Worm (Caenorhabditis elegans) whole organism, L1 larva: ENCODE data around the gene K08B12.3.
A peak's percentile ranks its signal among the peaks of the same experiment; 100 is the strongest.

ENCODE experiments used
- alr-1 ChIP-seq: fragments of 200-800 bp; sonication (Bioruptor generic); optimal IDR thresholded peaks from 2 replicates; lab custom pipeline; 2018; ENCODE audit warnings: borderline replicate concordance, mild to moderate bottlenecking, missing genetic modification characterization, missing compliant biosample characterization
- blmp-1 ChIP-seq: fragments of 150-350 bp; optimal IDR thresholded peaks from 2 replicates; lab custom pipeline; 2014; ENCODE audit warnings: missing biosample characterization, missing genetic modification characterization
- ceh-63 ChIP-seq: fragments of 200-800 bp; sonication (Bioruptor generic); optimal IDR thresholded peaks from 2 replicates; lab custom pipeline; 2018; ENCODE audit warnings: mild to moderate bottlenecking, missing genetic modification characterization, missing compliant biosample characterization
- ceh-82 ChIP-seq, 3 experiments: fragments of 150-350 bp in 1 of 3; sonication (generic microtip) in 2 of 3; optimal IDR thresholded peaks; 2 replicates each; lab custom pipeline; 2014 to 2017; ENCODE audit warnings: missing biosample characterization in 3 of 3, missing genetic modification characterization in 3 of 3
- ceh-88 ChIP-seq: fragments of 200-800 bp; sonication (Bioruptor generic); IDR thresholded peaks from 2 replicates; pipeline ENCODE4 v1.3.6; 2022; ENCODE audit warnings: missing genetic modification characterization, missing compliant biosample characterization
- ces-1 ChIP-seq: fragments of 150-350 bp; optimal IDR thresholded peaks from 2 replicates; lab custom pipeline; 2014; ENCODE audit warnings: missing biosample characterization, missing genetic modification reagents, missing genetic modification characterization
- efl-1 ChIP-seq, 4 experiments: fragments of 150-350 bp; optimal IDR thresholded peaks in 3 of 4; peaks in 1 of 4; 1 replicate in 1 of 4; 2 replicates in 3 of 4; lab custom pipeline; 2014; ENCODE audit warnings: missing biosample characterization in 2 of 4, missing genetic modification characterization in 2 of 4, missing genetic modification reagents in 2 of 4
- egl-13 ChIP-seq: sonication (generic microtip); optimal IDR thresholded peaks from 2 replicates; lab custom pipeline; 2016; ENCODE audit warnings: missing genotype, missing genetic modification reagents, missing genetic modification characterization, missing compliant biosample characterization
- egl-27 ChIP-seq, 2 experiments: fragments of 150-350 bp in 1 of 2; sonication (generic microtip); optimal IDR thresholded peaks; 3 replicates each; lab custom pipeline; 2017 to 2018; ENCODE audit warnings: missing biosample characterization in 2 of 2, missing genetic modification characterization in 2 of 2, missing genetic modification reagents in 2 of 2
- elt-2 ChIP-seq: sonication (generic microtip); optimal IDR thresholded peaks from 2 replicates; lab custom pipeline; 2016; ENCODE audit warnings: missing genetic modification characterization, mild to moderate bottlenecking, inconsistent platforms, missing compliant biosample characterization, missing genetic modification reagents
- elt-3 ChIP-seq, 6 experiments: fragments of 150-350 bp in 1 of 6; sonication (generic microtip); optimal IDR thresholded peaks; 2 replicates each; lab custom pipeline; 2017 to 2018; ENCODE audit warnings: missing biosample characterization in 6 of 6, missing genetic modification characterization in 6 of 6, inconsistent platforms in 1 of 6
- fkh-10 ChIP-seq: sonication (generic microtip); optimal IDR thresholded peaks from 2 replicates; lab custom pipeline; 2017; ENCODE audit warnings: missing biosample characterization, missing genetic modification reagents, missing genetic modification characterization
- fkh-4 ChIP-seq: sonication (generic microtip); optimal IDR thresholded peaks from 2 replicates; lab custom pipeline; 2016; ENCODE audit warnings: missing compliant biosample characterization, missing genetic modification characterization, borderline replicate concordance
- fkh-8 ChIP-seq: sonication (generic microtip); optimal IDR thresholded peaks from 2 replicates; lab custom pipeline; 2016; ENCODE audit warnings: mild to moderate bottlenecking, missing genetic modification characterization, missing compliant biosample characterization
- fos-1 ChIP-seq: fragments of 150-350 bp; optimal IDR thresholded peaks from 2 replicates; lab custom pipeline; 2014; ENCODE audit warnings: missing biosample characterization, missing genetic modification characterization
- hlh-17 ChIP-seq: fragments of 200-800 bp; sonication (Bioruptor generic); optimal IDR thresholded peaks from 2 replicates; lab custom pipeline; 2018; ENCODE audit warnings: missing genetic modification characterization, mild to moderate bottlenecking, missing compliant biosample characterization, moderate library complexity, borderline replicate concordance
- jun-1 ChIP-seq: fragments of 150-350 bp; optimal IDR thresholded peaks from 2 replicates; lab custom pipeline; 2014; ENCODE audit warnings: missing biosample characterization, missing genetic modification reagents, missing genetic modification characterization
- lin-13 ChIP-seq: fragments of 150-350 bp; optimal IDR thresholded peaks from 2 replicates; lab custom pipeline; 2014; ENCODE audit warnings: missing biosample characterization, missing genetic modification reagents, missing genetic modification characterization
- lin-14 ChIP-seq: fragments of 200-800 bp; sonication (Bioruptor generic); optimal IDR thresholded peaks from 2 replicates; lab custom pipeline; 2018; ENCODE audit warnings: mild to moderate bottlenecking, missing genetic modification characterization, moderate library complexity, missing compliant biosample characterization
- lsy-2 ChIP-seq, 2 experiments: fragments of 150-350 bp; optimal IDR thresholded peaks; 2 replicates each; lab custom pipeline; 2014; ENCODE audit warnings: missing biosample characterization in 2 of 2, missing genetic modification characterization in 2 of 2
- mef-2 ChIP-seq: fragments of 150-350 bp; optimal IDR thresholded peaks from 2 replicates; lab custom pipeline; 2014; ENCODE audit warnings: missing biosample characterization, missing genetic modification characterization
- nhr-12 ChIP-seq: sonication (generic microtip); optimal IDR thresholded peaks from 2 replicates; lab custom pipeline; 2017; ENCODE audit warnings: missing biosample characterization, missing genetic modification characterization
- nhr-237 ChIP-seq: fragments of 150-350 bp; optimal IDR thresholded peaks from 2 replicates; lab custom pipeline; 2014; ENCODE audit warnings: missing biosample characterization, missing genetic modification characterization
- nhr-84 ChIP-seq: sonication (generic microtip); optimal IDR thresholded peaks from 2 replicates; lab custom pipeline; 2017; ENCODE audit warnings: missing biosample characterization, missing genetic modification characterization
- nhr-85 ChIP-seq: sonication (generic microtip); peaks from one replicate; lab custom pipeline; 2016; ENCODE audit warnings: missing genetic modification characterization, inconsistent platforms, missing compliant biosample characterization
- snpc-4 ChIP-seq: fragments of 150-350 bp; optimal IDR thresholded peaks from 2 replicates; lab custom pipeline; 2014; ENCODE audit warnings: missing biosample characterization, missing genetic modification characterization
- sox-4 ChIP-seq: sonication (generic microtip); optimal IDR thresholded peaks from 2 replicates; lab custom pipeline; 2016; ENCODE audit warnings: missing genetic modification characterization, missing compliant biosample characterization
- sup-37 ChIP-seq: fragments of 200-800 bp; sonication (Bioruptor generic); optimal IDR thresholded peaks from 2 replicates; lab custom pipeline; 2018; ENCODE audit warnings: mild to moderate bottlenecking, missing genetic modification characterization, missing compliant biosample characterization
- unc-30 ChIP-seq: sonication (generic microtip); optimal IDR thresholded peaks from 2 replicates; lab custom pipeline; 2017; ENCODE audit warnings: missing biosample characterization, missing genetic modification characterization
- unc-62 ChIP-seq: fragments of 150-350 bp; optimal IDR thresholded peaks from 2 replicates; lab custom pipeline; 2014; ENCODE audit warnings: missing biosample characterization, missing genetic modification reagents, missing genetic modification characterization
- ztf-4 ChIP-seq: fragments of 150-350 bp; optimal IDR thresholded peaks from 2 replicates; lab custom pipeline; 2014; ENCODE audit warnings: missing biosample characterization, missing genetic modification characterization

K08B12.3 gene

ce11 chrV:6208585-6208984 is 26.4 kb upstream of the K08B12.3 start, which contains the start of gene rme-1:
Gene rme-1, plus strand, starts transcription at chrV:6208885.
- TF ChIP-seq ztf-4 (tag; lab: Kevin White, UChicago), result no peak
- TF ChIP-seq mef-2 (tag; lab: Kevin White, UChicago), result no peak
- no peak for TF ChIP-seq hlh-17 (GFP tag; lab: Kevin White, UChicago)
- TF ChIP-seq fkh-4 (tag; lab: Kevin White, UChicago), result no peak
- TF ChIP-seq elt-2 (tag; lab: Kevin White, UChicago), result no peak
- no peak for TF ChIP-seq unc-62
- TF ChIP-seq ceh-82 (tag; optimal IDR thresholded peaks at IDR 0.05; lab: Kevin White, UChicago), result no peak
- TF ChIP-seq nhr-12 (tag; lab: Kevin White, UChicago), result no peak
- no peak for TF ChIP-seq fkh-8 (tag; lab: Kevin White, UChicago)
- no peak for TF ChIP-seq egl-27 (tag; optimal IDR thresholded peaks at IDR 0.05; lab: Kevin White, UChicago)

DNA sequence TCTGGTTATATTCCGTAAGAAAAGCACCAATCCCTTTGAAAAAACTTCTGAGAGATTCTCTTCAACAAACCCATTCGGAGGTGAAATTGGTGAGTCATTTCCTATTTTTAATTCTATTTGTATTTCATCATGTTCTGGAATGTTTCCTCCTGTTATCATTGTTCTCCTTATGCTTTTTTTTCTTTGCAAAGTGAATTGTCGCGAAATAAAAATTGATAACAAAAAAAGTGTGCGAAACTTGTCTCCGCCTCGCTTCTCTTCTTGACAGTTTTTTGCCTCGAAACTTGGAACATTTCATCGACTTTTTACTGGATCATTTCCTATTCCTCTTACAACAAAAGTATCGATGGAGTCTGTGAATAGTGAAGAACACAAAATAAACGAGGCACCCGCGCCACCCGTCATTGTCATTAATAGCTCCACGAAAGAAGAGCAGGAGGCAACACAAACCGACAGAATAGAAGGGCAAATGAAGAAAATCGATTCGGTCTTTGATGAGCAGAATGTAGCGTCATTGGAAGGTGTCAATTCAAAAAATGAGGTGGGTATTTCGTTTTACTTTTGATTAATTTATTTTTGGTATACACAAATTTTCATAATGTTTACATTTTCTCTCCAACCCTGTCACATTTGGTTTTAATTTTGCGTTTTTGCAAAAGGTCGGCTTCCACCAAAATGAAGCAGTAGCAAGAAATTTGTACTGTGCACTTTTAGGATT is 24.9 kb upstream of the K08B12.3 start:
- TF ChIP-seq sox-4 (tag; lab: Kevin White, UChicago) (no peak), alr-1 (tag; lab: Kevin White, UChicago) (no peak), jun-1 (peak; percentile 32), elt-2 (tag; lab: Kevin White, UChicago) (peak; percentile 23), nhr-84 (no peak), egl-13 (tag; lab: Kevin White, UChicago) (no peak), unc-62 (no peak), fkh-10 (GFP tag; lab: Kevin White, UChicago) (no peak), lin-13 (GFP tag; lab: Kevin White, UChicago) (no peak), ceh-88 (GFP tag; lab: Robert Waterston, UW) (no peak), ceh-63 (GFP tag; lab: Kevin White, UChicago) (no peak), snpc-4 (tag; lab: Kevin White, UChicago) (no peak), elt-3 (tag; optimal IDR thresholded peaks at IDR 0.05; lab: Kevin White, UChicago) (no peak), lsy-2 (tag; optimal IDR thresholded peaks at IDR 0.05; lab: Kevin White, UChicago) (no peak), sup-37 (GFP tag; lab: Kevin White, UChicago) (no peak), ces-1 (GFP tag; lab: Kevin White, UChicago) (no peak), fkh-8 (tag; lab: Kevin White, UChicago) (no peak), unc-30 (no peak)
- TF ChIP-seq, all 84 proteins: peak for 2

- no peak for TF ChIP-seq efl-1 (optimal IDR thresholded peaks at IDR 0.05; lab: Kevin White, UChicago)
- TF ChIP-seq efl-1 (GFP tag; optimal IDR thresholded peaks at IDR 0.05 in 1 of 2; lab: Kevin White, UChicago), result peak in 1 of 2 experiments; percentile 89
- TF ChIP-seq fos-1, result no peak
- TF ChIP-seq elt-2 (tag; lab: Kevin White, UChicago), result peak; percentile 22
- peak; percentile 13 for TF ChIP-seq lin-14
- TF ChIP-seq fkh-10 (GFP tag; lab: Kevin White, UChicago), result no peak
- TF ChIP-seq, all 84 proteins: peak for 3
Observed at ce11 chrV:6211509-6211908, 23.5 kb upstream of the K08B12.3 start.

DNA sequence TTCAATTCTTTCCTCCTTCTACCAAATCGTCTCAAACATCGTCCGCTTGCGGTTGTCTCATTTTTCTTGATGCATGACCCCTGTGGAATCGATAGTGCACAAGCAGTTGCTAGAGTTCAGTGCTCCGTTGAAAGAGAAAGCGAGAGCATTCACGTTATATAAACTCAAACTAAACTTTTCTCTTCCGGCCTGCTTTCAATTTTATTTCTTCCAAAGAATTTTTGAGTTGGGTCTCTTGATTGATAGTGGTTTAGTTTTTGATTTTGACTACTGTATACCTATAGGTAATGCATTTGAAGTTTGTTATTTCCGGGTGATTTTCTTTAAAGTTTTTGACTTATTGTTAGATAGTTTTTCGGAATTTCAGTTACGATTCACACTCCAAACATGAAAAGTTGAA is 22.4 kb upstream of the K08B12.3 start:
- no peak for TF ChIP-seq nhr-237 (tag; lab: Kevin White, UChicago)
- TF ChIP-seq lin-14, result peak; percentile 47

DNA sequence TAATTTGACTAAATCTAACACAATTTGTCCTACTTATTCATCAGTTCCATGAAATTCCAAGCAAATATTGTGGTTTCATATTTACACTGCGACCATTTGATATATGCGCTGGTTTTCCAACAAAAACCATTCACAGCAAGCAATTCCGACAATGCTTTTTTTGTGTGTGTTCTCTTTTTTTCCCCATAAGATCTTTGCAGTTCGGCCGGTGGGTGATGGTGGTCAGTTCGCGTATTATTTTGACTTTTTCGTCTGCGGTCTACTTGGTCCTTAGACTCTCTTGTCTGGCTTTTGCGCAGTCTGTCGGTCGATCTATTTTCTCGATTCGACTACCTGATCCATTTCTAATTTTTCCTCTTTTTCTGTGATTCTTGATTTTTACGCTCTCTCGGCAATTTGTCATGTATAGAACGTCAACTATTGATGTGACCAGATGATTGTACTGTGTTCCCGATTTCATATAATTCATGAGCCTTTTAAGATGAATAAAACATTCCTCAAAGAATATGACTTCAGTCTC is 21.7 kb upstream of the K08B12.3 start:
- TF ChIP-seq fos-1 (no peak), efl-1 (optimal IDR thresholded peaks at IDR 0.05; lab: Kevin White, UChicago) (no peak), efl-1 (GFP tag; optimal IDR thresholded peaks at IDR 0.05 in 1 of 2; lab: Kevin White, UChicago) (peak in 1 of 2 experiments; percentile 12), nhr-85 (tag; lab: Kevin White, UChicago) (peak; percentile 56), blmp-1 (peak; percentile 42)
